Worm (Caenorhabditis elegans) whole organism, L4 larva: ENCODE results near the gene C04C3.14.

Experiments
- F10B5.3 ChIP-seq: sonication (generic microtip); optimal IDR thresholded peaks from 2 replicates; lab custom pipeline; 2016; ENCODE audit warnings: mild to moderate bottlenecking, missing genetic modification characterization, missing compliant biosample characterization
- F26F4.8 ChIP-seq: fragments of 200-800 bp; sonication (Bioruptor generic); conservative IDR thresholded peaks from 2 replicates; pipeline ENCODE4 v1.3.6; 2022; ENCODE audit warnings: missing genetic modification characterization, missing compliant biosample characterization
- F49E8.2 ChIP-seq: sonication (generic microtip); optimal IDR thresholded peaks from 2 replicates; lab custom pipeline; 2016; ENCODE audit warnings: missing compliant biosample characterization, mild to moderate bottlenecking, missing genetic modification characterization, borderline replicate concordance
- R02D3.7 ChIP-seq: fragments of 150-350 bp; sonication (generic microtip); optimal IDR thresholded peaks from 3 replicates; lab custom pipeline; 2014; ENCODE audit warnings: missing biosample characterization, missing genetic modification characterization
- T26A8.4 ChIP-seq: fragments of 200-800 bp; sonication (Bioruptor generic); IDR thresholded peaks from 2 replicates; pipeline ENCODE4 v1.3.6; 2022; ENCODE audit warnings: missing genetic modification characterization, missing compliant biosample characterization
- Y105C5A.15 ChIP-seq: fragments of 200-800 bp; sonication (Bioruptor generic); IDR thresholded peaks from 2 replicates; pipeline ENCODE4 v1.3.6; 2022; ENCODE audit warnings: missing genetic modification characterization, missing compliant biosample characterization
- Y48G9A.11 ChIP-seq: fragments of 200-800 bp; sonication (Bioruptor generic); IDR thresholded peaks from 2 replicates; pipeline ENCODE4 v1.3.6; 2022; ENCODE audit warnings: missing genetic modification reagents, missing genetic modification characterization, missing compliant biosample characterization
- ceh-28 ChIP-seq: fragments of 150-350 bp; optimal IDR thresholded peaks from 2 replicates; lab custom pipeline; 2014; ENCODE audit warnings: missing biosample characterization, missing genetic modification reagents, missing genetic modification characterization
- ceh-44 ChIP-seq: fragments of 200-800 bp; sonication (Bioruptor generic); IDR thresholded peaks from 2 replicates; pipeline ENCODE4 v1.3.6; 2022; ENCODE audit warnings: missing genetic modification reagents, missing genetic modification characterization, missing compliant biosample characterization
- ces-1 ChIP-seq: fragments of 150-350 bp; sonication (generic microtip); optimal IDR thresholded peaks from 4 replicates; lab custom pipeline; 2014; ENCODE audit warnings: missing biosample characterization, missing genetic modification reagents, missing genetic modification characterization
- daf-12 ChIP-seq: fragments of 150-350 bp; optimal IDR thresholded peaks from 2 replicates; lab custom pipeline; 2014; ENCODE audit warnings: missing biosample characterization, missing genetic modification reagents, missing genetic modification characterization
- daf-16 ChIP-seq, 3 experiments: sonication (generic microtip); optimal IDR thresholded peaks; 2 replicates each; lab custom pipeline; 2016 to 2017; ENCODE audit warnings: missing genetic modification characterization in 3 of 3, missing genetic modification reagents in 3 of 3, mild to moderate bottlenecking in 2 of 3, missing compliant biosample characterization in 2 of 3, missing biosample characterization in 1 of 3, moderate library complexity in 1 of 3
- dmd-8 ChIP-seq: fragments of 200-800 bp; sonication (Bioruptor generic); IDR thresholded peaks from 2 replicates; pipeline ENCODE4 v1.3.6; 2022; ENCODE audit warnings: missing genetic modification characterization, missing compliant biosample characterization
- dpl-1 ChIP-seq: fragments of 150-350 bp; optimal IDR thresholded peaks from 2 replicates; lab custom pipeline; 2014; ENCODE audit warnings: missing biosample characterization, missing genetic modification reagents, missing genetic modification characterization
- duxl-1 ChIP-seq: sonication (generic microtip); optimal IDR thresholded peaks from 2 replicates; lab custom pipeline; 2016; ENCODE audit warnings: mild to moderate bottlenecking, missing genetic modification characterization, moderate library complexity, missing compliant biosample characterization; ENCODE audit not compliant: poor library complexity
- egl-27 ChIP-seq: sonication (generic microtip); optimal IDR thresholded peaks from 3 replicates; lab custom pipeline; 2017; ENCODE audit warnings: missing biosample characterization, missing genetic modification reagents, missing genetic modification characterization
- fkh-10 ChIP-seq: fragments of 150-350 bp; optimal IDR thresholded peaks from 2 replicates; lab custom pipeline; 2014; ENCODE audit warnings: missing biosample characterization, missing genetic modification reagents, missing genetic modification characterization
- fos-1 ChIP-seq: fragments of 150-350 bp; optimal IDR thresholded peaks from 2 replicates; lab custom pipeline; 2014; ENCODE audit warnings: missing biosample characterization, missing genetic modification characterization
- gei-8 ChIP-seq: fragments of 200-800 bp; sonication (Bioruptor generic); optimal IDR thresholded peaks from 2 replicates; lab custom pipeline; 2018; ENCODE audit warnings: mild to moderate bottlenecking, missing genetic modification characterization, missing compliant biosample characterization
- hmg-1.1 ChIP-seq: fragments of 200-800 bp; sonication (Bioruptor generic); IDR thresholded peaks from 2 replicates; pipeline ENCODE4 v1.3.6; 2022; ENCODE audit warnings: missing genetic modification reagents, missing genetic modification characterization, missing compliant biosample characterization
- lin-1 ChIP-seq: fragments of 200-800 bp; sonication (Bioruptor generic); IDR thresholded peaks from 2 replicates; pipeline ENCODE4 v1.3.6; 2022; ENCODE audit warnings: missing genetic modification reagents, missing genetic modification characterization, missing compliant biosample characterization
- lin-38 ChIP-seq: fragments of 200-800 bp; sonication (Bioruptor generic); IDR thresholded peaks from 2 replicates; pipeline ENCODE4 v1.3.6; 2022; ENCODE audit warnings: missing genetic modification reagents, missing genetic modification characterization, missing compliant biosample characterization
- madf-5 ChIP-seq, 2 experiments: fragments of 200-800 bp; sonication (Bioruptor generic); IDR thresholded peaks; 2 replicates each; pipeline ENCODE4 v1.3.6; 2022; ENCODE audit warnings: missing compliant biosample characterization in 2 of 2, missing genetic modification characterization in 2 of 2
- madf-9 ChIP-seq: fragments of 200-800 bp; sonication (Bioruptor generic); conservative IDR thresholded peaks from 2 replicates; pipeline ENCODE4 v1.3.6; 2022; ENCODE audit warnings: missing genetic modification reagents, missing genetic modification characterization, missing compliant biosample characterization
- mdl-1 ChIP-seq, 2 experiments: fragments of 150-350 bp in 1 of 2; sonication (generic microtip) in 1 of 2; optimal IDR thresholded peaks; 2 replicates each; lab custom pipeline; 2014 to 2017; ENCODE audit warnings: missing biosample characterization in 2 of 2, missing genetic modification characterization in 2 of 2
- mep-1 ChIP-seq: fragments of 150-350 bp; sonication (generic microtip); optimal IDR thresholded peaks from 3 replicates; lab custom pipeline; 2014; ENCODE audit warnings: missing biosample characterization, missing genetic modification characterization
- mes-2 ChIP-seq: sonication (generic microtip); optimal IDR thresholded peaks from 2 replicates; lab custom pipeline; 2016; ENCODE audit warnings: missing genotype, mild to moderate bottlenecking, missing genetic modification characterization, missing compliant biosample characterization; ENCODE audit not compliant: poor library complexity, severe bottlenecking
- nhr-10 ChIP-seq: fragments of 150-350 bp; optimal IDR thresholded peaks from 2 replicates; lab custom pipeline; 2014; ENCODE audit warnings: missing biosample characterization, missing genetic modification characterization
- nhr-76 ChIP-seq: fragments of 150-350 bp; optimal IDR thresholded peaks from 2 replicates; lab custom pipeline; 2014; ENCODE audit warnings: missing biosample characterization, missing genetic modification characterization
- nhr-77 ChIP-seq: fragments of 150-350 bp; optimal IDR thresholded peaks from 2 replicates; lab custom pipeline; 2014; ENCODE audit warnings: missing biosample characterization, missing genetic modification characterization
- php-3 ChIP-seq: fragments of 200-800 bp; sonication (Bioruptor generic); IDR thresholded peaks from 2 replicates; pipeline ENCODE4 v1.3.6; 2022; ENCODE audit warnings: missing genetic modification reagents, missing genetic modification characterization, missing compliant biosample characterization
- saeg-2 ChIP-seq: fragments of 200-800 bp; sonication (Bioruptor generic); IDR thresholded peaks from 2 replicates; pipeline ENCODE4 v1.3.6; 2022; ENCODE audit warnings: missing genetic modification reagents, missing genetic modification characterization, missing compliant biosample characterization
- set-16 ChIP-seq: fragments of 200-800 bp; sonication (Bioruptor generic); IDR thresholded peaks from 2 replicates; pipeline ENCODE4 v1.3.6; 2022; ENCODE audit warnings: missing genetic modification reagents, missing genetic modification characterization, missing compliant biosample characterization
- snpc-4 ChIP-seq: fragments of 150-350 bp; optimal IDR thresholded peaks from 2 replicates; lab custom pipeline; 2014; ENCODE audit warnings: missing biosample characterization, missing genetic modification characterization
- spr-1 ChIP-seq: sonication (generic microtip); optimal IDR thresholded peaks from 2 replicates; lab custom pipeline; 2016; ENCODE audit warnings: mild to moderate bottlenecking, missing genetic modification characterization, missing compliant biosample characterization
- spr-3 ChIP-seq: fragments of 200-800 bp; sonication (Bioruptor generic); optimal IDR thresholded peaks from 2 replicates; lab custom pipeline; 2018; ENCODE audit warnings: mild to moderate bottlenecking, missing genetic modification characterization, missing compliant biosample characterization
- tra-1 ChIP-seq: fragments of 200-800 bp; sonication (Bioruptor generic); IDR thresholded peaks from 2 replicates; pipeline ENCODE4 v1.3.6; 2022; ENCODE audit warnings: missing genetic modification reagents, missing genetic modification characterization, missing compliant biosample characterization
- unc-62 ChIP-seq, 3 experiments: fragments of 150-350 bp in 1 of 3; sonication (generic microtip); optimal IDR thresholded peaks in 2 of 3; peaks in 1 of 3; 1 replicate in 1 of 3; 2 replicates in 2 of 3; lab custom pipeline; 2014 to 2017; ENCODE audit warnings: missing biosample characterization in 3 of 3, missing genetic modification characterization in 3 of 3, missing genetic modification reagents in 3 of 3, missing genotype in 1 of 3

Gene C04C3.14

DNA sequence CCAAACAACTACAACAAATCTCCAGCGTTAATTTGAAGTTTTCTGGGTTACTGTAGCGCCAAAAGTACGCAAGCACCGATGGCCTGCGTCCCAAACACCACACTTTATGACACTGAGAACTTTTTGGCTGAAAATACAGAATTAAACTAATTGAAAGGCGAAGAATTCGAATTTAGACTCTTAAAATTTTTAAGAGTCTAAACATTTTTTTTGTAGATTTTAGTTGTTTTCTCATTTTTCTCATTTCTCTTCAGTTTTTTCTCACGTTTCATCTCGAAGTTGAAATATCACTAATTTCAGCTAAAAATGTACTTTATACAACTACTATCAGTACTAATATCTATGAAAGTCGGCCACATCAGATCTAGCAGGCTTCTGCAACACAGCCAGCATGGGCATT is 19.7 kb downstream of the C04C3.14 start, which contains the start of gene lgc-9:
Gene lgc-9, plus strand, starts transcription at position 301 of the 400 bp plus-strand sequence.
- TF ChIP-seq mep-1 = no peak
- no peak for TF ChIP-seq F49E8.2 (tag; lab: Kevin White, UChicago)
- no peak for TF ChIP-seq Y105C5A.15 (GFP tag; lab: Robert Waterston, UW)
- TF ChIP-seq dmd-8 (GFP tag; lab: Robert Waterston, UW) = no peak
- TF ChIP-seq R02D3.7 = no peak
- no peak for TF ChIP-seq spr-3 (GFP tag; lab: Kevin White, UChicago)
- TF ChIP-seq ceh-44 = no peak
- TF ChIP-seq mes-2 (tag; lab: Kevin White, UChicago) = no peak
- TF ChIP-seq gei-8 (GFP tag; lab: Kevin White, UChicago) = no peak
- no peak for TF ChIP-seq F10B5.3 (tag; lab: Kevin White, UChicago)
- no peak for TF ChIP-seq duxl-1 (tag; lab: Kevin White, UChicago)
- TF ChIP-seq php-3 = no peak

DNA sequence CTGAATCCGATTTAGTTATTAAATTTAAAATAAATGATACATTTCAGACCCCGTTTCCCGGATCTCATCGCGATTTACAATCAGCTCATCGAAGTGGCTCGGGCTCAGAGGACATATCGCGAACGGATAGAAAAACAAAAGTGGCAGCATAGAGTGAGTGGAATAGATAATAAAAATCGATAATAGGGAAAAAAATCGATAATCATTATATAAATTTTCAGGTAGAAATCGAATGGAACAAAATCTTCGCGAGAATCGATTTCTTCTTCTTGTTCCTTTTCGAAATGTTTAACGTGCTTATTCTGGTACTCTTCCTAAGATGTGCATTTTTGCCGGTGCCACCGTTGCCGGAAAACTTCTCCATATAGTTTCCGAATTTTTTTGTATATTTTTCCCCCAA is 23.1 kb downstream of the C04C3.14 start:
- TF ChIP-seq dpl-1 (GFP tag; lab: Kevin White, UChicago) (no peak), nhr-10 (tag; lab: Kevin White, UChicago) (no peak), ceh-28 (tag; lab: Kevin White, UChicago) (peak; percentile 61), R02D3.7 (no peak)

DNA sequence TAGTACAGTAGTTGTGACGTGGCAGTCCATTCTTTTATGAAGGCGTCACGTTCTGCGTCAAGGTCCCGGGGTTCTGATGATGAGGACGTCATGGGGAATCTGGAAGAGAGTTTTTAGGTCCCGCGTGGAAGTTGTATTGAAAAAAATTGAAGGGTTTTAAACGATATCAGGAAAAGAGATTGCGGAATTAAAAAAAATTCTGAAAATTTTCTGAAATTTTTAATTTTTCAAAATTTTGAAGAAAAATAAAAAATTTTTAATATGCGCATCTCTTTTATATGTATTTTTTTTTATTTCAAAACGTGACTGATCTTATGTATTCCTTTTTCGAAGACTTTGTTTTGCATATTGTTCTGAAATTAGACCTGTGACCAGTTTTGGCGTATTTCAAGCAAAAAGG is 26.8 kb downstream of the C04C3.14 start, which contains the start of gene C04C3.6:
Gene C04C3.6, minus strand, starts transcription at position 101 of the 400 bp plus-strand sequence.
- no peak for TF ChIP-seq snpc-4 (tag; lab: Kevin White, UChicago)
- no peak for TF ChIP-seq nhr-76 (tag; lab: Kevin White, UChicago)
- TF ChIP-seq fos-1 (tag; lab: Kevin White, UChicago) = no peak
- TF ChIP-seq lin-38 (GFP tag; lab: Robert Waterston, UW) = no peak
- TF ChIP-seq tra-1 (GFP tag; lab: Robert Waterston, UW) = no peak
- TF ChIP-seq lin-1 (GFP tag; lab: Robert Waterston, UW) = no peak
- no peak for TF ChIP-seq egl-27 (tag; lab: Kevin White, UChicago)
- TF ChIP-seq madf-5 (GFP tag; IDR thresholded peaks at IDR 0.05; lab: Robert Waterston, UW) = no peak
- TF ChIP-seq ceh-44 = no peak
- no peak for TF ChIP-seq nhr-77 (tag; lab: Kevin White, UChicago)
- no peak for TF ChIP-seq Y105C5A.15 (GFP tag; lab: Robert Waterston, UW)
- TF ChIP-seq set-16 = no peak
- no peak for TF ChIP-seq daf-12 (tag; lab: Kevin White, UChicago)
- no peak for TF ChIP-seq ces-1
- no peak for TF ChIP-seq mdl-1 (tag; optimal IDR thresholded peaks at IDR 0.05; lab: Kevin White, UChicago)
- TF ChIP-seq T26A8.4 = no peak
- TF ChIP-seq madf-9 (GFP tag; lab: Robert Waterston, UW) = no peak
- no peak for TF ChIP-seq spr-1
- TF ChIP-seq, all 104 proteins: peak for 0

DNA sequence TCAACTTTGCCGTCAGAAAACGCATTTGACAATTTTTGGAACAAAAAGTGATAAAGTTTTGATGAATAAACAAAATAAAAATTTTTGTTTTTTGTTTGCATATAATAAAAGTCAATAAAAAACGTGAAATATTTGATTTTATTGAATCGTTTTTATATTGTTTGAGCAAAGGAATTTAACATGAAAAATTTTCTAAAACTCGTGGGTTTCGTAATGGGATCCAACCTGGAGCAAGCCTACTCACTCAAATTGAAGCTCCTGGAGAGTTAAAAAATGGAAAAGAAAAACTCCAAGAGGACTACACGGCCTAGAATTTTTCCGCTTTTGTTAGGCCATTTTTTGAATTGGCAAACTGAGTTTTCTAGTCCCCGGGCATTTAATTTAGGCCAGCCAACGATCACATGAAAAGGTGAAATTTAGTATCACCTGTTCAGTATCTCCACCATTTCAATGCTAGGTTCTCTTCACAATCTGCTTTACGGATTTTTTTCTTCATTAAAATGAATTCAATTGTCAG is 32.8 kb downstream of the C04C3.14 start, which contains the start of the genes C04C3.9 and srz-60:
Gene C04C3.9, minus strand, starts transcription at position 101 of the 517 bp plus-strand sequence.
Gene srz-60, plus strand, starts transcription at position 467 of the 517 bp plus-strand sequence.
- no peak for TF ChIP-seq dmd-8 (GFP tag; lab: Robert Waterston, UW)
- no peak for TF ChIP-seq duxl-1 (tag; lab: Kevin White, UChicago)
- TF ChIP-seq unc-62 (GFP tag; optimal IDR thresholded peaks at IDR 0.05 in 1 of 2; lab: Kevin White, UChicago) = peak in 1 of 2 experiments; percentile 30
- TF ChIP-seq unc-62 (tag; optimal IDR thresholded peaks at IDR 0.05; lab: Kevin White, UChicago) = no peak
- no peak for TF ChIP-seq fkh-10
- TF ChIP-seq saeg-2 (GFP tag; lab: Robert Waterston, UW) = no peak
- TF ChIP-seq Y48G9A.11 (GFP tag; lab: Robert Waterston, UW) = no peak
- TF ChIP-seq hmg-1.1 (GFP tag; lab: Robert Waterston, UW) = no peak
- TF ChIP-seq F26F4.8 (GFP tag; lab: Robert Waterston, UW) = no peak
- TF ChIP-seq daf-16 (GFP tag; optimal IDR thresholded peaks at IDR 0.05; lab: Kevin White, UChicago) = no peak
- TF ChIP-seq daf-16 (tag; optimal IDR thresholded peaks at IDR 0.05; lab: Kevin White, UChicago) = no peak
